Worm (Caenorhabditis elegans) whole organism, midembryonic: ENCODE data around the gene nhr-36.

Source experiments
- T22C8.4 ChIP-seq: fragments of 200-800 bp; sonication (Bioruptor generic); IDR thresholded peaks from 2 replicates; pipeline ENCODE4 v1.3.6; 2022; ENCODE audit warnings: missing genetic modification characterization, missing compliant biosample characterization
- cog-1 ChIP-seq: sonication (generic microtip); optimal IDR thresholded peaks from 2 replicates; lab custom pipeline; 2016; ENCODE audit warnings: missing genetic modification characterization, missing compliant biosample characterization
- flt-1 ChIP-seq: fragments of 200-800 bp; sonication (Bioruptor generic); IDR thresholded peaks from 2 replicates; pipeline ENCODE4 v1.3.6; 2022; ENCODE audit warnings: missing genetic modification characterization, missing compliant biosample characterization
- klf-2 ChIP-seq: fragments of 200-800 bp; sonication (Bioruptor generic); conservative IDR thresholded peaks from 2 replicates; pipeline ENCODE4 v1.3.6; 2022; ENCODE audit warnings: missing genetic modification reagents, missing genetic modification characterization, missing compliant biosample characterization
- med-1 ChIP-seq: sonication (generic microtip); optimal IDR thresholded peaks from 2 replicates; lab custom pipeline; 2017; ENCODE audit warnings: missing genetic modification characterization, mild to moderate bottlenecking, missing compliant biosample characterization, antibody characterized with exemption, missing genetic modification reagents; ENCODE audit not compliant: insufficient read depth
- ref-1 ChIP-seq: fragments of 200-800 bp; sonication (Bioruptor generic); conservative IDR thresholded peaks from 2 replicates; pipeline ENCODE4 v1.3.6; 2022; ENCODE audit warnings: missing genetic modification reagents, missing genetic modification characterization, missing compliant biosample characterization
- tab-1 ChIP-seq: fragments of 200-800 bp; sonication (Bioruptor generic); IDR thresholded peaks from 2 replicates; pipeline ENCODE4 v1.3.6; 2022; ENCODE audit warnings: missing genetic modification characterization, missing compliant biosample characterization
- ztf-23 ChIP-seq: fragments of 200-800 bp; sonication (Bioruptor generic); IDR thresholded peaks from 2 replicates; pipeline ENCODE4 v1.3.6; 2022; ENCODE audit warnings: missing genetic modification reagents, missing genetic modification characterization, missing compliant biosample characterization
- ztf-29 ChIP-seq: fragments of 200-800 bp; sonication (Bioruptor generic); IDR thresholded peaks from 2 replicates; pipeline ENCODE4 v1.3.6; 2022; ENCODE audit warnings: missing genetic modification reagents, missing genetic modification characterization, missing compliant biosample characterization

Gene nhr-36

DNA sequence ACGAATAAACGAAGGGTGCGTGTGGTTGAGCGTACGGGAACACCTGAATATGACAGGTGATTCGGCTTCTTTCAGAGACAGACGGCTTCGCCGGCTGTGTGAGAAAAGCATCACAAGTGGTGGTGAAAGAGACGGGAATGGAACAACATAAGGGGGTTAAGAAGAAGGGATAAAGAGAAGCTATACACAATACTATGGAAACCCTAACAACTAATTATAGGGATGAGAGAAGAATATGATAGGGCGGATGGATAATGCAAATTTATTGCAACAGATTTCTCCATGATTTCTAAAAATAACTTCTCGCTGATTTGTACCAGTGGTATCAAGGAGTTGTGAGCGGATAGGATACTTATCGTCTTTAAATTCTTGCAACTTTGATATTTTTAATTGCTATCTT is 20.7 kb upstream of the nhr-36 start, which contains the start of gene hlh-10:
TSS of gene hlh-10 (minus strand) at position 101 of the 400 bp plus-strand sequence.
- TF ChIP-seq ref-1, result no peak
- no peak for TF ChIP-seq ztf-29 (GFP tag; lab: Robert Waterston, UW)
- no peak for TF ChIP-seq tab-1 (GFP tag; lab: Robert Waterston, UW)
- no peak for TF ChIP-seq flt-1 (GFP tag; lab: Robert Waterston, UW)
- TF ChIP-seq cog-1 (tag; lab: Kevin White, UChicago), result no peak
- TF ChIP-seq T22C8.4 (GFP tag; lab: Robert Waterston, UW), result no peak
- no peak for TF ChIP-seq klf-2 (GFP tag; lab: Robert Waterston, UW)
- TF ChIP-seq med-1, result no peak
- TF ChIP-seq ztf-23 (GFP tag; lab: Robert Waterston, UW), result no peak

DNA sequence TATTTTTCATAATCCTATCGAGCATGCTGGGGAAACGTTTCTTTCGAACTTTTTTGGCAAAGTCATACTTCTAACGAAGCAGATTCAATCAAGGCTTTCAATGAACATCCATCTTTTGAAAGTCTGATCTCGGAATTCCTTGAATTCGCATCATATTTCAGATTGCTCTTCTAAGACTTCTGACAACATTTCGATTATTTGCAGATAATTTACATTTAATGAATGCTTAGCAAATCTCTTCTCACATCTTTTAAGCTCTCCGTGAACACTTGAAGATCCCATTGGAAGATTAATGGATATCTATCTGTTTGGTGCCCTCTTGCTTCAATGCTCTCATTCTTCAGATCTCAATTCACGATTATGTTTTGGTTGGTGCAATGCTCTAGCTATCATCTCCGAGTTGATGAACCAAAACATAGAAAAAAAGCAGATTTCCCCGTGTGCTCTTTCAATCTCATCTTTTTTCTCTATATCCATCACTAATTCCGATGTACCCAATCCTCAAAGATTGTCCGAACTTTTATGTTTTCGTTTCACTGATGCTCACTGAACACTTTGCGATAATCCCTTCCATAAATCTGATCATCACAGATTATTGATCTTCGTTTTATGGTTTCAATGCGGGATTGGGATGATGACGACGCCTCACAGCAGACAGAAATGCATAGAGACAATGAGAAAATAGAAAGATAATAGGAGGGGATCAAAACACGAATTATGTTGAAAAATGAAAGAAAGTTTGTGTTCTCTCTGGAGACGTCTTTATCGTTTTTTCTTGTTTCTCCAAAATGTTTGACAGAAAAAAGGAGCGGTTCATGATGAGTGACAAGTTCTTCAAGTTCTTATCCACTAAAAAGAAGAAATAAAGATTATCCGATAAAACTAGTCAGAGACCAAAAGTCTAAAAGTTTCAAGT is 13.0 kb upstream of the nhr-36 start:
- no peak for TF ChIP-seq flt-1 (GFP tag; lab: Robert Waterston, UW)
- no peak for TF ChIP-seq cog-1 (tag; lab: Kevin White, UChicago)
- TF ChIP-seq ztf-29 (GFP tag; lab: Robert Waterston, UW), result no peak
- TF ChIP-seq ref-1, result no peak
- no peak for TF ChIP-seq ztf-23 (GFP tag; lab: Robert Waterston, UW)
- no peak for TF ChIP-seq klf-2 (GFP tag; lab: Robert Waterston, UW)
- no peak for TF ChIP-seq tab-1 (GFP tag; lab: Robert Waterston, UW)
- TF ChIP-seq T22C8.4 (GFP tag; lab: Robert Waterston, UW), result no peak
- no peak for TF ChIP-seq med-1

DNA sequence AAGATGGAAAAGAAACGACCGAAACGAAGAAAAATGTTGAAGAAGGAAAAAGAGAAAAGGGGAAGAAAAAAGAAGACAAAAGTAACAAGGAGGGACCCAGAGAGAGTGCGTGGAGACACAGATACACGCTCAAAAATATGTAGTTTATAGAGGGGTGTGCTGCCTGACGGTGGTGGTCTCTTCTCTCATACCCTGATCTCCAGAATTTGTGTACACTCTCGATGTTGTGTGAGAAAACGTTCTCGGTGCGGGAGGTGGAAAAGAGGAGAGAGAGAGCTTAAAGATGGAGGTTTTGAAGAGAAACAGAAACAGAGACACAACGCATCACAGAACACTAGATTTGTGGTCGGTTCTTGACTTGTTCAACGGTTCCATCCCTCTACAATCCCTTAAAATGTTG is 12.2 kb upstream of the nhr-36 start:
- TF ChIP-seq klf-2 (GFP tag; lab: Robert Waterston, UW) (no peak), cog-1 (tag; lab: Kevin White, UChicago) (peak; percentile 27), med-1 (no peak), T22C8.4 (GFP tag; lab: Robert Waterston, UW) (no peak), flt-1 (GFP tag; lab: Robert Waterston, UW) (0 out of 2 replicates have a peak, but pooled peaks have one; percentile 11), tab-1 (GFP tag; lab: Robert Waterston, UW) (no peak), ref-1 (no peak), ztf-23 (GFP tag; lab: Robert Waterston, UW) (no peak)

DNA sequence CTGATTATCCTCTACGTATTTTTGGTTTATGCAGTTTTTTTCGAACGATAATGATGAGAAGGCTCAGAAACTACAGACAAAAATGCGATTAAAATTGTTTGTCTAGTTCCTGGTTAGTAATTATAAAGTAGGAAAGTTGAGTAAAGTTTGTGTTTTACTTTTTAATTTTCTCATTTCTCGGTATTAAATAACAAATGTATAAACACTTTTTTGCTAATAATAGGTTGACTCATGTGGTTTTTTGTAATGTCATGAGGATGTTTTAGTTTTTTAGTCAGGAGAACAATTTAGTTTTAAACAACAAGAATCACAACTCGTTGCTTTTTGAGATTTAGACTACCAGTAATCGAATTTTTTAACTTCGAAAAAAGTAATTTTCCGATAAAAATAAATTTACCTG is 11.2 kb upstream of the nhr-36 start:
- TF ChIP-seq ztf-29 (GFP tag; lab: Robert Waterston, UW) (no peak), flt-1 (GFP tag; lab: Robert Waterston, UW) (no peak), T22C8.4 (GFP tag; lab: Robert Waterston, UW) (no peak), tab-1 (GFP tag; lab: Robert Waterston, UW) (no peak), ref-1 (no peak), ztf-23 (GFP tag; lab: Robert Waterston, UW) (no peak), cog-1 (tag; lab: Kevin White, UChicago) (no peak), med-1 (no peak), klf-2 (GFP tag; lab: Robert Waterston, UW) (no peak)

DNA sequence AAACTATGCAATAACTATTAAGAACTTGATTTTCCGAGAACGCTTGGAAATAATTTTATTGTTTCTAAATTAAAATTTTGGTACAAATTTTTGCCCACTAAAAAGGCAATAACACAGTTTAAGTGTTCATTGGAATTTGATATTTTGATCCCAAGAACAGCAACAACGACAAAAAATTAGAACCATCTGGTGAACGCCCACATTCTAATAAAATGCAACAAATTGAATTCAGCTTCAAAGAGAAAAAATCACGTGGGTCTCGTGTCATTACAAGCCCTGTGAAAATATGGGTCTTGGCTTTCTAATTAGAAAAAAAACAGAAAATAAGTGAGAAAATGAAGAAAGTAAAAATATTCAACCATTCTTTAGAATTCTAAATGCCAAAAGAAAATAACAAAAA is 10.4 kb upstream of the nhr-36 start:
- TF ChIP-seq ref-1, result no peak
- no peak for TF ChIP-seq T22C8.4 (GFP tag; lab: Robert Waterston, UW)
- TF ChIP-seq ztf-23 (GFP tag; lab: Robert Waterston, UW), result no peak
- TF ChIP-seq cog-1 (tag; lab: Kevin White, UChicago), result no peak
- no peak for TF ChIP-seq tab-1 (GFP tag; lab: Robert Waterston, UW)
- no peak for TF ChIP-seq klf-2 (GFP tag; lab: Robert Waterston, UW)
- TF ChIP-seq flt-1 (GFP tag; lab: Robert Waterston, UW), result no peak
- TF ChIP-seq ztf-29 (GFP tag; lab: Robert Waterston, UW), result no peak
- no peak for TF ChIP-seq med-1

DNA sequence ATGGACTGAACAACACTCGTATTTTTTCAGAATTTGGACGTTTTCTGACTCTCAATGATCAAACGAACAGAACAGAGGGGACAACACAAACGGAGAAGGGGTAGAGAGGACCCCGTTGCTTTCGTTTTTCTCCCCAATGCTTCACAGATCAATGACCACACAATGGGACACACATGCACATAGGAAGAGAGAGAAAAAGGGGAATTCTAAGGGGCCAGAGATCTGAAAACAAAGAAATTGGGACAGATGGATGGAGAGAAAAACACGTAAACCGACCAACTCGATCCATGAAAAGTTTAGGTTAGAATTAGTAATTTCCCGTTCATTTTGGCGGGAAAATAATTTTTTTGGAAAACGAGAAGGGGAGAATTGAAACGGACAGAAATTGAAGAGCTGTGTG is 9.1 kb upstream of the nhr-36 start:
- TF ChIP-seq tab-1 (GFP tag; lab: Robert Waterston, UW), result no peak
- TF ChIP-seq ztf-29 (GFP tag; lab: Robert Waterston, UW), result no peak
- TF ChIP-seq med-1, result no peak
- no peak for TF ChIP-seq ref-1

DNA sequence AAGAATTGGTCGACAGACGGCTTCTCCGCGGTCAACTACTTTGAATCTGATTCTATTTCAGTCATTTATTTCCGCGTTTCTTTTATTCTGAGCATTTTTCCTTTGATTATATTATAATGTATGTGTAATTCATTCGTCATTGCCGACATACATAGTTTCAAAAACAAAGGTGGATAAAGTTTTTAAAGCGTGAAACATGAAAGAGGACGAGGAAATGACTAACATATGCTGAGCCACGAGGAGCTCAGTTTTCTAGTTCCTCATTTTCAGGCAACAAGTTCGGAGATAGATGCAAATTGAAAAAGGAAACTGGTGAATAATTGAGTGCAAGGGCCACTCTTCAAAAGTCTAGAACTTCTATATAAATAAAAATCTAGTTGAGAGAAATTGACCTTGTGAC is 6.8 kb upstream of the nhr-36 start:
- no peak for TF ChIP-seq T22C8.4 (GFP tag; lab: Robert Waterston, UW)

- TF ChIP-seq klf-2 (GFP tag; lab: Robert Waterston, UW), result no peak
- TF ChIP-seq ztf-23 (GFP tag; lab: Robert Waterston, UW), result no peak
- no peak for TF ChIP-seq ref-1
- TF ChIP-seq ztf-29 (GFP tag; lab: Robert Waterston, UW), result no peak
These were observed 5.0 kb upstream of the nhr-36 start, which contains the start of gene slc-17.7 for ce11 chrV:9266399-9266798. TSS of gene slc-17.7 (minus strand) at chrV:9266499.

DNA sequence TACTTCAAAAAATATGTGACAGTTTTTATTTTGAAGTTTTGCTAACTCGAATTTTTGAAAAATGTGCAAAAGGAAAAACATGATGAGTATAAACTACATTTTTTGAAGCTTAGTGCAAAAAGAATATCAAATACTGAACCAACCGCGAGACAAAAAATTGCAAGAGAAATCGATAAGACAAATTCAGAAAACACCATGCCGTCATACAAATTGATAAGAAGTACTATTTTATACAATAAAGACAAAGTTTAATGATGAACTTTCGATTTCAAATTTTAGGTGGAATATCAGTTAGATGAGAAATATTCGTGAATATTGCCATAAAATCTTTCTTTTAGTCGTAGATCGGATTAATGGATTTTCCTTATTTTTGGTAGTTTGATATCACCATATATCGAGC is 1.3 kb upstream of the nhr-36 start:
- TF ChIP-seq ztf-23 (GFP tag; lab: Robert Waterston, UW), result no peak
- TF ChIP-seq ztf-29 (GFP tag; lab: Robert Waterston, UW), result no peak
- no peak for TF ChIP-seq klf-2 (GFP tag; lab: Robert Waterston, UW)
- no peak for TF ChIP-seq flt-1 (GFP tag; lab: Robert Waterston, UW)
- no peak for TF ChIP-seq tab-1 (GFP tag; lab: Robert Waterston, UW)
- no peak for TF ChIP-seq cog-1 (tag; lab: Kevin White, UChicago)
- TF ChIP-seq med-1, result no peak

ce11 chrV:9260411-9260810 is 981 bp downstream of the nhr-36 start:
- TF ChIP-seq med-1, result no peak
- no peak for TF ChIP-seq klf-2 (GFP tag; lab: Robert Waterston, UW)
- no peak for TF ChIP-seq T22C8.4 (GFP tag; lab: Robert Waterston, UW)
- no peak for TF ChIP-seq ztf-23 (GFP tag; lab: Robert Waterston, UW)
- no peak for TF ChIP-seq flt-1 (GFP tag; lab: Robert Waterston, UW)
- TF ChIP-seq cog-1 (tag; lab: Kevin White, UChicago), result no peak
- no peak for TF ChIP-seq ztf-29 (GFP tag; lab: Robert Waterston, UW)
- TF ChIP-seq tab-1 (GFP tag; lab: Robert Waterston, UW), result no peak
- no peak for TF ChIP-seq ref-1
